Fruit fly (Drosophila melanogaster) Kc167 (cell line): ENCODE data around the gene nsl1.

Experiments
- Myc ChIP-seq: fragments of >200 bp; optimal IDR thresholded peaks from 2 replicates; lab custom pipeline; 2017; ENCODE audit warnings: missing external identifiers
- Sin3A ChIP-seq: fragments of >200 bp; optimal IDR thresholded peaks from 2 replicates; lab custom pipeline; 2018; ENCODE audit warnings: missing external identifiers
- h ChIP-seq: fragments of >200 bp; optimal IDR thresholded peaks from 3 replicates; lab custom pipeline; 2018; ENCODE audit warnings: missing external identifiers
- insv ChIP-seq: fragments of >200 bp; optimal IDR thresholded peaks from 3 replicates; lab custom pipeline; 2018; ENCODE audit warnings: missing external identifiers
- psq ChIP-seq: fragments of >200 bp; optimal IDR thresholded peaks from 2 replicates; lab custom pipeline; 2017; ENCODE audit warnings: missing external identifiers
- ttk ChIP-seq: sonication (Bioruptor generic); optimal IDR thresholded peaks from 2 replicates; lab custom pipeline; 2017; ENCODE audit warnings: missing external identifiers

The nsl1 gene

DNA sequence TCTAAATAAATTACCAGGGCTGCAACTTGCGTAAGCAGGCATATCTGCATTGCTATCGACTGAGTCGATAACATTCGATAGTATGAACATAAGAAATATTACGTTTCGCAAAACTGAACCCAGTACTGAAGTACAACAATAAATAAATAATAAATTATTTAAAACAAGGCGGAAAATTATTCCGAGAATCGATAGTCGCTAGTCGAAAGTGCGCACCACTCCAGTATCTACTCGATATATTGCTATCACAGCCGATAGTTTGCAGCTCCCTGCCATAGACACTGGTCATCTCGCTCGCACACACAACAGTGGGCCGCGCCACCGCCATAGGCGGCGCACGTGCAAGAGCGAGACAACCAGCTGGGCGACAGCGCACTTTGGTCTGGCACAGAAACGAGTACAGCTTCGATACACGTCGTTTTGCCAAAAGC, at the start of gene nsl1:
Gene nsl1, plus strand, starts transcription at position 411 of the 431 bp plus-strand sequence.
- TF ChIP-seq h (lab: Kevin White, UChicago) = no peak
- TF ChIP-seq psq (lab: Kevin White, UChicago) = no peak
- TF ChIP-seq ttk (lab: Kevin White, UChicago) = no peak
- TF ChIP-seq insv (lab: Kevin White, UChicago) = no peak
- TF ChIP-seq Myc (lab: Kevin White, UChicago) = no peak
- TF ChIP-seq Sin3A (lab: Kevin White, UChicago) = no peak

dm6 chr3R:15744354-15744753, 49.2 kb upstream of the nsl1 start, which contains the start of gene CG4520:
Gene CG4520 (plus strand): TSS chr3R:15744654.
- TF ChIP-seq Sin3A (lab: Kevin White, UChicago) = no peak
- TF ChIP-seq insv (lab: Kevin White, UChicago) = no peak
- TF ChIP-seq ttk (lab: Kevin White, UChicago) = no peak
- no peak for TF ChIP-seq h (lab: Kevin White, UChicago)
- no peak for TF ChIP-seq Myc (lab: Kevin White, UChicago)
- no peak for TF ChIP-seq psq (lab: Kevin White, UChicago)

- TF ChIP-seq insv (lab: Kevin White, UChicago) (no peak), psq (lab: Kevin White, UChicago) (no peak), Sin3A (lab: Kevin White, UChicago) (no peak), h (lab: Kevin White, UChicago) (no peak), Myc (lab: Kevin White, UChicago) (no peak), ttk (lab: Kevin White, UChicago) (no peak)
These were observed 30.8 kb upstream of the nsl1 start, which contains the start of gene CG12784 for dm6 chr3R:15762815-15763214. Gene CG12784 (plus strand): TSS chr3R:15763115.

dm6 chr3R:15767338-15767737, 26.2 kb upstream of the nsl1 start, which contains the start of gene CG5623:
Gene CG5623 (minus strand): TSS chr3R:15767438.
- TF ChIP-seq Myc (lab: Kevin White, UChicago) = no peak
- TF ChIP-seq ttk (lab: Kevin White, UChicago) = no peak
- no peak for TF ChIP-seq h (lab: Kevin White, UChicago)
- TF ChIP-seq psq (lab: Kevin White, UChicago) = no peak
- TF ChIP-seq Sin3A (lab: Kevin White, UChicago) = no peak
- no peak for TF ChIP-seq insv (lab: Kevin White, UChicago)

DNA sequence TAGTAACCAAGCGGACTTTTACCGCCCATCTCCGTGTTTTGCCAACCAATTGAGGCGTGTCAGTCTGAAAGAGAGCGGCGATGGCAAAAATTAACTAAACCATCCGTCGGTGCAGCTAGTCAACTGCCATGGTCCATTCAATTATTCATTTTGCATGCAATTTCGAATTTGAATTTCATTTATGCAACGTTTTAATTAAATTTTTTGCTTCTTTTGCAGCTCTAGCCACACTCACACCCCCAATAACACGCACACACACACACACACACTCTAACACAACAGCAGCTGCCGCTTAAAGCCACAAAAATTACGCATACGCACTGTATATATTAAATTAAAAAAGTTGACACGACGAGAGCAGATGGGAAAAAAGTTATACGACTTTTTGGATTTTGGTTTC, 24.7 kb upstream of the nsl1 start:
- TF ChIP-seq psq (lab: Kevin White, UChicago) (no peak), h (lab: Kevin White, UChicago) (no peak), ttk (lab: Kevin White, UChicago) (no peak), Sin3A (lab: Kevin White, UChicago) (no peak), Myc (lab: Kevin White, UChicago) (no peak), insv (lab: Kevin White, UChicago) (no peak)

DNA sequence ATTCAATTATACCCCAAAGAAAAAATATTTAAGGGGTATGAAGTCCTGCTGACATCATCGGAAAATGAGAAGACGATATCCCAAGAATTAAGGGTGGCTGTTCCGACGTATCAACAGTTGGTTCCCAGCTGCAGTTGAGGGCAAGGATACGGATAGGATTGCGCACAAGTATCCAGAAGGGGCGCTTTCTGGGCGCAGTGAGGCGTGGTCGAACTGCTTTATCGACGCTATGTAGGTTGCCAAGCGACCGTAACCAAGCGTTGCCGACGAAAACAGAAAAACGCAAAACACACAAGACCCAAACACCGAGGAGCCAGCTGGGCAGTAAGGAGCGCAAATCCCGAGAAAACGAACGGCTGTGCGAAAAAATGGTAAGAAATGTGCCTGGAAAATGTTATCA, 19.5 kb upstream of the nsl1 start, which contains the start of gene Ttc26:
Gene Ttc26, plus strand, starts transcription at position 289 of the 400 bp plus-strand sequence.
- TF ChIP-seq h (lab: Kevin White, UChicago) = no peak
- no peak for TF ChIP-seq ttk (lab: Kevin White, UChicago)
- no peak for TF ChIP-seq insv (lab: Kevin White, UChicago)
- TF ChIP-seq Sin3A (lab: Kevin White, UChicago) = no peak
- TF ChIP-seq Myc (lab: Kevin White, UChicago) = no peak

dm6 chr3R:15775242-15775641, 18.3 kb upstream of the nsl1 start, which contains the start of gene CG45207:
Gene CG45207 (minus strand): TSS chr3R:15775342.
- TF ChIP-seq h (lab: Kevin White, UChicago) = no peak
- no peak for TF ChIP-seq Sin3A (lab: Kevin White, UChicago)
- TF ChIP-seq ttk (lab: Kevin White, UChicago) = no peak
- TF ChIP-seq psq (lab: Kevin White, UChicago) = no peak
- TF ChIP-seq Myc (lab: Kevin White, UChicago) = no peak
- no peak for TF ChIP-seq insv (lab: Kevin White, UChicago)

DNA sequence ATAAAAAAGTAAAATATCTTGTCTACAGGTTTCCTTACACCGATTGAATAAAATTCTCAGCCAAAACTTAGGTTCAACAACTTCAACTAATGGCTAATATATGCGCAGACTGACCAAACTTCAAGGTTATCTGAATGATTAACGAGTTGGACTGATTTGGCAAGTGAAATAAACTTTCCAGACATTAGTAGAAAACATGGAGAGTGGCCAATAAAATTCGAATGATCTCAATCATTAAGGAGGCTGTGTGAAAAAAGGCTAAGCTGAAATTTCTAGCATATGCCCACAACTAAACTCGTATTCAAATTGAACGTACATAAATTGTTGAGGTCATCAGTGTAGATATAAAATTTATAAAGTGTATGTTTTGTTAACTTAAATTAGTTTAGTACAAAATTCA, 14.1 kb upstream of the nsl1 start, which contains the start of gene CG5614:
Gene CG5614, plus strand, starts transcription at position 301 of the 400 bp plus-strand sequence.
- TF ChIP-seq Sin3A (lab: Kevin White, UChicago) (no peak), h (lab: Kevin White, UChicago) (no peak), psq (lab: Kevin White, UChicago) (no peak), Myc (lab: Kevin White, UChicago) (no peak), ttk (lab: Kevin White, UChicago) (no peak), insv (lab: Kevin White, UChicago) (no peak)

DNA sequence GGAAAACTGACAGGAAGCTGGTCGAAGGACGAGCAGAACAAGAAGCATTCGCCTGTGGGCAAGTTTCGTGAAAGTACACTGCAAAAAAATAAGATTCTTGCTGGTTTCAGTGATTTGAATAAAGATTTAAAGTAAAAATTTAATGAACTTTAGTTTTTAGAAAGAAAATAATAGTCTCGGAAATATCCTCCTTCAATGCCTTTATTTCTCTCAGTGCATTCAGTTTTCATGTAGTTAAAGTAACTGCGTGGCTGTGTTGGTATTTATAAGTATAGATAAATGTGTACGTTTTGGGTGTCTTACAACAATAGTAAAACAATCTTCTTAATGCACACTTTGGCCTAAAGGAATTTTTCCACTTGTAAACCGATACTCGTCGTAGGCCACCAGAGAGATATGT, 9.3 kb upstream of the nsl1 start:
- TF ChIP-seq insv (lab: Kevin White, UChicago) (no peak), h (lab: Kevin White, UChicago) (no peak)

DNA sequence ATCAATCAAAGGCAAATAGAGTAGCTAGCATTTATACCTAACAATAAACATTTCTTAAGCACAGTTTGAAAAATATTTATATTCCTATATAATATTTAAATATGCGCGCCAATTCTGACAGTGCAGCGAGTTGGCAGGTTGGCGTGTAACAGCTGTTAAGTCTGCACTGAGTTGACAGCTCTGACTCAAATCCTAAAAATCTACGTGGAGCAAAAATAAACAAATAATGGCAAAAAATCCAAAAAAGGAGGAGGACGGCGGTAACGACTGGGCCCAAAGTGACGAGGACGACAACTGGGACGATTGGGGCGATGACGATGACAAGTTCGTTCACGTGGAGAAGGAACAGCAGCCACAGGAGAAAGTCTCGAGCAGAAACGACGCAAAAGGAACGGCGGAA, 7.0 kb upstream of the nsl1 start, which contains the start of gene CG9590:
Gene CG9590, plus strand, starts transcription at position 166 of the 400 bp plus-strand sequence.
- TF ChIP-seq ttk (lab: Kevin White, UChicago) (no peak), h (lab: Kevin White, UChicago) (no peak), psq (lab: Kevin White, UChicago) (no peak), Sin3A (lab: Kevin White, UChicago) (no peak), Myc (lab: Kevin White, UChicago) (no peak), insv (lab: Kevin White, UChicago) (no peak)

DNA sequence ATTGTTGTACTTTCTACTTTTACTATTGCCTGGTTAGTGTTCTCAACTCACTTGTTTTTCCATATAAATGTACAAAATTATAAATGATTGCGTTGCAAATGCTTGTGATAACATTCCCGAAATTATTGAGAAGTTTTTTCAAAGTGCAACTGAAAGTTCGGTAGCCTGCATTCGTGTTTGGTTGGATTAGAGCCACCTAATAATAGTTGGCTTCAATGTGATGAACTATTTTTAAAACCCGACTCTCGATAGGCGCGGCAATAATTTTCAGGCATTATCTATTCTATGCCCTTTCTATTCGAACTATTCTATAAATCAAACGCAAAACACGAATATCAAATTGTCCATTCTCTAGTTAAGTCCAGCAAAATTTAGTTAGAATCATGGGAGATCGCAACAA, 5.4 kb upstream of the nsl1 start, which contains the start of gene Uros2:
Gene Uros2, plus strand, starts transcription at position 301 of the 400 bp plus-strand sequence.
- no peak for TF ChIP-seq h (lab: Kevin White, UChicago)
- no peak for TF ChIP-seq psq (lab: Kevin White, UChicago)
- TF ChIP-seq Sin3A (lab: Kevin White, UChicago) = no peak
- no peak for TF ChIP-seq ttk (lab: Kevin White, UChicago)
- no peak for TF ChIP-seq Myc (lab: Kevin White, UChicago)
- no peak for TF ChIP-seq insv (lab: Kevin White, UChicago)
